Worm (Caenorhabditis elegans) whole organism, young adult: ENCODE measurements around the gene cdc-37.
A peak's percentile ranks its signal among the peaks of the same experiment; 100 is the strongest.

Source experiments
- B0261.1 ChIP-seq: sonication (generic microtip); optimal IDR thresholded peaks from 2 replicates; lab custom pipeline; 2016; ENCODE audit warnings: mild to moderate bottlenecking, missing genetic modification characterization, moderate library complexity, missing compliant biosample characterization
- C17E4.6 ChIP-seq: fragments of 200-800 bp; sonication (Bioruptor generic); IDR thresholded peaks from 2 replicates; pipeline ENCODE4 v1.3.6; 2022; ENCODE audit warnings: missing genetic modification reagents, missing genetic modification characterization, missing compliant biosample characterization
- D2030.7 ChIP-seq: fragments of 200-800 bp; sonication (Bioruptor generic); IDR thresholded peaks from 2 replicates; pipeline ENCODE4 v1.3.6; 2022; ENCODE audit warnings: missing genetic modification reagents, missing genetic modification characterization, missing compliant biosample characterization
- F22D6.2 ChIP-seq: sonication (generic microtip); optimal IDR thresholded peaks from 2 replicates; lab custom pipeline; 2016; ENCODE audit warnings: mild to moderate bottlenecking, missing genetic modification characterization, missing compliant biosample characterization
- F33H1.4 ChIP-seq: fragments of 200-800 bp; sonication (Bioruptor generic); IDR thresholded peaks from 2 replicates; pipeline ENCODE4 v1.3.6; 2022; ENCODE audit warnings: missing genetic modification reagents, missing genetic modification characterization, missing compliant biosample characterization
- F37B4.10 ChIP-seq: fragments of 200-800 bp; sonication (Bioruptor generic); IDR thresholded peaks from 2 replicates; pipeline ENCODE4 v1.3.6; 2022; ENCODE audit warnings: missing genetic modification characterization, missing compliant biosample characterization
- F39B2.1 ChIP-seq: fragments of 200-800 bp; sonication (Bioruptor generic); IDR thresholded peaks from 2 replicates; pipeline ENCODE4 v1.3.6; 2022; ENCODE audit warnings: missing genetic modification reagents, missing genetic modification characterization, missing compliant biosample characterization
- F52B5.7 ChIP-seq: sonication (generic microtip); optimal IDR thresholded peaks from 2 replicates; lab custom pipeline; 2016; ENCODE audit warnings: mild to moderate bottlenecking, missing genetic modification characterization, missing compliant biosample characterization
- F57A8.1 ChIP-seq: fragments of 200-800 bp; sonication (Bioruptor generic); optimal IDR thresholded peaks from 2 replicates; lab custom pipeline; 2018; ENCODE audit warnings: mild to moderate bottlenecking, missing genetic modification characterization, moderate library complexity, missing compliant biosample characterization
- T07F8.4 ChIP-seq: sonication (generic microtip); optimal IDR thresholded peaks from 2 replicates; lab custom pipeline; 2016; ENCODE audit warnings: mild to moderate bottlenecking, missing genetic modification characterization, moderate library complexity, missing compliant biosample characterization
- Y53F4B.3 ChIP-seq: fragments of 200-800 bp; sonication (Bioruptor generic); IDR thresholded peaks from 2 replicates; pipeline ENCODE4 v1.3.6; 2022; ENCODE audit warnings: missing genetic modification reagents, missing genetic modification characterization, missing compliant biosample characterization
- ZK185.1 ChIP-seq: sonication (generic microtip); optimal IDR thresholded peaks from 2 replicates; lab custom pipeline; 2016; ENCODE audit warnings: mild to moderate bottlenecking, missing genetic modification characterization, missing compliant biosample characterization; ENCODE audit not compliant: poor library complexity, severe bottlenecking
- ama-1 ChIP-seq, 3 experiments: fragments of 150-350 bp in 1 of 3; sonication (generic microtip) in 2 of 3; optimal IDR thresholded peaks; 2 replicates each; lab custom pipeline; 2014 to 2018; ENCODE audit warnings: missing biosample characterization in 2 of 3, missing genetic modification characterization in 2 of 3, missing genetic modification reagents in 2 of 3
- athp-1 ChIP-seq: sonication (generic microtip); optimal IDR thresholded peaks from 2 replicates; lab custom pipeline; 2017; ENCODE audit warnings: mild to moderate bottlenecking, missing genetic modification characterization, missing compliant biosample characterization
- cebp-2 ChIP-seq: fragments of 200-800 bp; sonication (Bioruptor generic); IDR thresholded peaks from 2 replicates; pipeline ENCODE4 v1.3.6; 2022; ENCODE audit warnings: missing genetic modification characterization, missing compliant biosample characterization
- ceh-27 ChIP-seq: fragments of 200-800 bp; sonication (Bioruptor generic); optimal IDR thresholded peaks from 2 replicates; lab custom pipeline; 2018; ENCODE audit warnings: mild to moderate bottlenecking, missing genetic modification characterization, moderate library complexity, missing compliant biosample characterization
- ceh-79 ChIP-seq: sonication (generic microtip); optimal IDR thresholded peaks from 2 replicates; lab custom pipeline; 2017; ENCODE audit warnings: mild to moderate bottlenecking, missing genetic modification characterization, missing compliant biosample characterization
- die-1 ChIP-seq: sonication (generic microtip); optimal IDR thresholded peaks from 2 replicates; lab custom pipeline; 2016; ENCODE audit warnings: missing genotype, mild to moderate bottlenecking, missing genetic modification characterization, missing compliant biosample characterization
- dpl-1 ChIP-seq: fragments of 150-350 bp; optimal IDR thresholded peaks from 2 replicates; lab custom pipeline; 2014; ENCODE audit warnings: missing biosample characterization, missing genetic modification reagents, missing genetic modification characterization
- hlh-26 ChIP-seq: fragments of 200-800 bp; sonication (Bioruptor generic); conservative IDR thresholded peaks from 2 replicates; pipeline ENCODE4 v1.3.6; 2022; ENCODE audit warnings: missing genetic modification reagents, missing genetic modification characterization, missing compliant biosample characterization
- hmg-1.2 ChIP-seq: fragments of 200-800 bp; sonication (Bioruptor generic); IDR thresholded peaks from 2 replicates; pipeline ENCODE4 v1.3.6; 2022; ENCODE audit warnings: missing genetic modification reagents, missing genetic modification characterization, missing compliant biosample characterization
- let-607 ChIP-seq, 2 experiments: fragments of 200-800 bp in 1 of 2; sonication (Bioruptor generic) in 1 of 2; sonication (generic microtip) in 1 of 2; optimal IDR thresholded peaks; 2 replicates each; lab custom pipeline; 2016 to 2018; ENCODE audit warnings: mild to moderate bottlenecking in 2 of 2, missing compliant biosample characterization in 2 of 2, missing genetic modification characterization in 2 of 2, moderate library complexity in 2 of 2, missing genotype in 1 of 2
- lin-26 ChIP-seq: fragments of 200-800 bp; sonication (Bioruptor generic); IDR thresholded peaks from 2 replicates; pipeline ENCODE4 v1.3.6; 2022; ENCODE audit warnings: missing genetic modification reagents, missing genetic modification characterization, missing compliant biosample characterization
- lin-35 ChIP-seq, 3 experiments: fragments of 150-350 bp in 2 of 3; sonication (generic microtip) in 1 of 3; optimal IDR thresholded peaks; 2 replicates each; lab custom pipeline; 2014 to 2018; ENCODE audit warnings: missing biosample characterization in 3 of 3, missing genetic modification characterization in 3 of 3, missing genetic modification reagents in 3 of 3
- lin-40 ChIP-seq: sonication (generic microtip); optimal IDR thresholded peaks from 2 replicates; lab custom pipeline; 2016; ENCODE audit warnings: missing genetic modification characterization, mild to moderate bottlenecking, missing compliant biosample characterization, missing genotype, missing genetic modification reagents
- lir-1 ChIP-seq: fragments of 200-800 bp; sonication (Bioruptor generic); conservative IDR thresholded peaks from 2 replicates; pipeline ENCODE4 v1.3.6; 2022; ENCODE audit warnings: missing genetic modification reagents, missing genetic modification characterization, missing compliant biosample characterization
- lsl-1 ChIP-seq: fragments of 200-800 bp; sonication (Bioruptor generic); optimal IDR thresholded peaks from 2 replicates; lab custom pipeline; 2018; ENCODE audit warnings: mild to moderate bottlenecking, missing genetic modification characterization, moderate library complexity, missing compliant biosample characterization
- lsy-27 ChIP-seq: sonication (generic microtip); optimal IDR thresholded peaks from 2 replicates; lab custom pipeline; 2017; ENCODE audit warnings: missing genetic modification characterization, mild to moderate bottlenecking, missing compliant biosample characterization, antibody characterized with exemption, missing genotype, borderline replicate concordance; ENCODE audit not compliant: insufficient read depth
- madf-10 ChIP-seq: sonication (generic microtip); optimal IDR thresholded peaks from 2 replicates; lab custom pipeline; 2016; ENCODE audit warnings: mild to moderate bottlenecking, missing genetic modification characterization, missing compliant biosample characterization
- madf-8 ChIP-seq: fragments of 200-800 bp; sonication (Bioruptor generic); conservative IDR thresholded peaks from 2 replicates; pipeline ENCODE4 v1.3.6; 2022; ENCODE audit warnings: missing genetic modification reagents, missing genetic modification characterization, missing compliant biosample characterization
- mel-28 ChIP-seq: sonication (generic microtip); optimal IDR thresholded peaks from 2 replicates; lab custom pipeline; 2016; ENCODE audit warnings: borderline replicate concordance, mild to moderate bottlenecking, missing genetic modification characterization, missing compliant biosample characterization
- mxl-1 ChIP-seq: sonication (generic microtip); optimal IDR thresholded peaks from 2 replicates; lab custom pipeline; 2016; ENCODE audit warnings: missing genetic modification characterization, missing compliant biosample characterization
- nhr-120 ChIP-seq: fragments of 200-800 bp; sonication (Bioruptor generic); IDR thresholded peaks from 2 replicates; pipeline ENCODE4 v1.3.6; 2022; ENCODE audit warnings: missing genetic modification characterization, missing compliant biosample characterization
- nhr-27 ChIP-seq: fragments of 200-800 bp; sonication (Bioruptor generic); optimal IDR thresholded peaks from 2 replicates; lab custom pipeline; 2018; ENCODE audit warnings: mild to moderate bottlenecking, missing genetic modification characterization, moderate library complexity, missing compliant biosample characterization
- nhr-80 ChIP-seq: sonication (generic microtip); optimal IDR thresholded peaks from 2 replicates; lab custom pipeline; 2016; ENCODE audit warnings: missing genetic modification characterization, missing compliant biosample characterization
- pbrm-1 ChIP-seq: fragments of 200-800 bp; sonication (Bioruptor generic); IDR thresholded peaks from 2 replicates; pipeline ENCODE4 v1.3.6; 2022; ENCODE audit warnings: missing genetic modification reagents, missing genetic modification characterization, missing compliant biosample characterization
- rpc-1 ChIP-seq, 2 experiments: fragments of 150-350 bp in 1 of 2; sonication (generic microtip) in 1 of 2; optimal IDR thresholded peaks; 2 replicates each; lab custom pipeline; 2014 to 2018; ENCODE audit warnings: missing biosample characterization in 1 of 2, missing genetic modification characterization in 1 of 2, missing genetic modification reagents in 1 of 2, missing genotype in 1 of 2
- sea-2 ChIP-seq: fragments of 200-800 bp; sonication (Bioruptor generic); IDR thresholded peaks from 2 replicates; pipeline ENCODE4 v1.3.6; 2022; ENCODE audit warnings: missing genetic modification characterization, missing compliant biosample characterization
- snpc-1.3 ChIP-seq: sonication (generic microtip); optimal IDR thresholded peaks from 2 replicates; lab custom pipeline; 2017; ENCODE audit warnings: missing genetic modification characterization, mild to moderate bottlenecking, missing compliant biosample characterization, antibody characterized with exemption, moderate library complexity, missing genotype, missing genetic modification reagents; ENCODE audit not compliant: insufficient read depth
- snpc-4 ChIP-seq, 5 experiments: fragments of 150-350 bp in 1 of 5; sonication (generic microtip) in 4 of 5; optimal IDR thresholded peaks; 2 replicates each; lab custom pipeline; 2014 to 2018; ENCODE audit warnings: missing genetic modification characterization in 5 of 5, missing biosample characterization in 3 of 5, antibody characterized with exemption in 2 of 5, mild to moderate bottlenecking in 2 of 5, missing compliant biosample characterization in 2 of 5, missing genotype in 2 of 5, moderate library complexity in 2 of 5, missing genetic modification reagents in 1 of 5
- somi-1 ChIP-seq: fragments of 200-800 bp; sonication (Bioruptor generic); optimal IDR thresholded peaks from 2 replicates; lab custom pipeline; 2018; ENCODE audit warnings: mild to moderate bottlenecking, missing genetic modification characterization, missing compliant biosample characterization
- tbp1 ChIP-seq: fragments of 200-800 bp; sonication (Bioruptor generic); optimal IDR thresholded peaks from 2 replicates; lab custom pipeline; 2018; ENCODE audit warnings: mild to moderate bottlenecking, missing genetic modification characterization, missing compliant biosample characterization
- zfh-2 ChIP-seq: fragments of 200-800 bp; sonication (Bioruptor generic); conservative IDR thresholded peaks from 2 replicates; pipeline ENCODE4 v1.3.6; 2022; ENCODE audit warnings: missing genetic modification reagents, missing genetic modification characterization, missing compliant biosample characterization
- zim-3 ChIP-seq: sonication (generic microtip); optimal IDR thresholded peaks from 2 replicates; lab custom pipeline; 2017; ENCODE audit warnings: mild to moderate bottlenecking, missing genetic modification characterization, moderate library complexity, missing compliant biosample characterization
- ztf-18 ChIP-seq: sonication (generic microtip); optimal IDR thresholded peaks from 2 replicates; lab custom pipeline; 2016; ENCODE audit warnings: missing genotype, mild to moderate bottlenecking, missing genetic modification characterization, missing compliant biosample characterization
- ztf-22 ChIP-seq: fragments of 200-800 bp; sonication (Bioruptor generic); optimal IDR thresholded peaks from 2 replicates; lab custom pipeline; 2018; ENCODE audit warnings: mild to moderate bottlenecking, missing genetic modification characterization, moderate library complexity, missing compliant biosample characterization
- ztf-28 ChIP-seq: fragments of 200-800 bp; sonication (Bioruptor generic); IDR thresholded peaks from 2 replicates; pipeline ENCODE4 v1.3.6; 2022; ENCODE audit warnings: missing genetic modification reagents, missing genetic modification characterization, missing compliant biosample characterization

cdc-37 gene

DNA sequence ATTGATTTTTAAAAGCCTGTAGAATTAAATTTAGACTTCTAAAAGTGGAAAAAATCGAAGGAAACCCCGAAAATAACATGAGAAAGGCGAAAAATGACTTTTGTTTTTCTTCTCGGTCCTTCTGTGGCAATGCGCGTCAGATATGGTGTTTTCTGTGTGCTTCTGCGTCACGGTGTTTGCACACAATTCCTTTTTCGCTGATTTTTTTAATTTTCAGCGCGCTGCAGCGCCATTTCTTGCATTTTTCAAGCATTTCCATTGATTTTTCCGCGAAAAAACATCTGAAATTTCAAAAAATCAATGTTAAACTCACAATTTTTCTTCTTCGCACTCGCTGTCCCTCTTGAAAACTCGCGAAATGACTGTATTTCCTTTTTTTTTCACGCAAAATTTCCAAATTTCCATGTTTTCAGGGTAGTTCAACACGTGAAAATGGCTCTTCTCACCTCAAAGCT is at the start of gene cdc-37, which contains the start of gene W08F4.3 (continued):
- TF ChIP-seq ama-1 (optimal IDR thresholded peaks at IDR 0.05; lab: Kevin White, UChicago) (no peak), ama-1 (GFP tag; optimal IDR thresholded peaks at IDR 0.05; lab: Kevin White, UChicago) (no peak), athp-1 (tag; lab: Kevin White, UChicago) (no peak), Y53F4B.3 (no peak), zfh-2 (GFP tag; lab: Robert Waterston, UW) (no peak), ceh-27 (GFP tag; lab: Kevin White, UChicago) (no peak), B0261.1 (tag; lab: Kevin White, UChicago) (no peak), C17E4.6 (GFP tag; lab: Robert Waterston, UW) (no peak), die-1 (tag; lab: Kevin White, UChicago) (no peak), hmg-1.2 (GFP tag; lab: Robert Waterston, UW) (peak; percentile 36; the same call in 1 of the 2 replicates), F52B5.7 (tag; lab: Kevin White, UChicago) (no peak), T07F8.4 (no peak), pbrm-1 (GFP tag; lab: Robert Waterston, UW) (0 out of 2 replicates have a peak, but pooled peaks have one; percentile 20), madf-10 (tag; lab: Kevin White, UChicago) (no peak), rpc-1 (optimal IDR thresholded peaks at IDR 0.05; lab: Kevin White, UChicago) (no peak), rpc-1 (tag; optimal IDR thresholded peaks at IDR 0.05; lab: Kevin White, UChicago) (no peak), snpc-4 (GFP tag; optimal IDR thresholded peaks at IDR 0.05; lab: Kevin White, UChicago) (no peak), snpc-4 (tag; optimal IDR thresholded peaks at IDR 0.05; lab: Kevin White, UChicago) (no peak), lsl-1 (GFP tag; lab: Kevin White, UChicago) (peak; percentile 37), zim-3 (no peak), ztf-22 (GFP tag; lab: Kevin White, UChicago) (no peak), F39B2.1 (GFP tag; lab: Robert Waterston, UW) (no peak), F37B4.10 (no peak), hlh-26 (GFP tag; lab: Robert Waterston, UW) (no peak), nhr-80 (tag; lab: Kevin White, UChicago) (no peak), ceh-79 (tag; lab: Kevin White, UChicago) (no peak), lin-35 (GFP tag; optimal IDR thresholded peaks at IDR 0.05; lab: Kevin White, UChicago) (no peak), mel-28 (no peak), snpc-1.3 (peak; percentile 27), dpl-1 (GFP tag; lab: Kevin White, UChicago) (peak; percentile 54), F22D6.2 (tag; lab: Kevin White, UChicago) (no peak), ztf-18 (no peak), nhr-27 (tag; lab: Kevin White, UChicago) (no peak), ZK185.1 (no peak), lir-1 (no peak), lin-40 (no peak), sea-2 (no peak), nhr-120 (GFP tag; lab: Robert Waterston, UW) (no peak), cebp-2 (GFP tag; lab: Robert Waterston, UW) (no peak), mxl-1 (no peak), madf-8 (GFP tag; lab: Robert Waterston, UW) (peak; percentile 75), somi-1 (GFP tag; lab: Kevin White, UChicago) (no peak), lsy-27 (tag; lab: Kevin White, UChicago) (no peak), D2030.7 (GFP tag; lab: Robert Waterston, UW) (peak; percentile 72), F33H1.4 (GFP tag; lab: Robert Waterston, UW) (peak; percentile 60; the same call in 1 of the 2 replicates), F57A8.1 (GFP tag; lab: Kevin White, UChicago) (no peak), lin-26 (GFP tag; lab: Robert Waterston, UW) (no peak), tbp1 (GFP tag; lab: Kevin White, UChicago) (no peak), let-607 (tag; optimal IDR thresholded peaks at IDR 0.05; lab: Kevin White, UChicago) (no peak), ztf-28 (GFP tag; lab: Robert Waterston, UW) (no peak)
